Worm (Caenorhabditis elegans) whole organism, L2 larva: ENCODE data around the gene ZK1307.9.

Experiments
- nhr-25 ChIP-seq: fragments of 150-350 bp; sonication (generic microtip); optimal IDR thresholded peaks from 3 replicates; lab custom pipeline; 2014; ENCODE audit warnings: missing biosample characterization, missing genetic modification characterization
- nhr-77 ChIP-seq: fragments of 150-350 bp; optimal IDR thresholded peaks from 2 replicates; lab custom pipeline; 2014; ENCODE audit warnings: missing biosample characterization, missing genetic modification characterization
- ztf-1 ChIP-seq: fragments of 200-800 bp; sonication (Bioruptor generic); conservative IDR thresholded peaks from 2 replicates; pipeline ENCODE4 v1.3.6; 2022; ENCODE audit warnings: missing genetic modification characterization, missing compliant biosample characterization

ce11 chrII:9604063-9604462 is 45.2 kb upstream of the ZK1307.9 start:
- TF ChIP-seq nhr-77 = no peak
- TF ChIP-seq ztf-1 (GFP tag; lab: Robert Waterston, UW) = no peak
- TF ChIP-seq nhr-25 (tag; lab: Kevin White, UChicago) = peak; percentile 13
